Worm (Caenorhabditis elegans) whole organism, L2 larva: ENCODE measurements around the gene cyp-14A5.

Experiments
- lsy-2 ChIP-seq, 2 experiments: fragments of 150-350 bp in 1 of 2; sonication (generic microtip) in 1 of 2; optimal IDR thresholded peaks; 2 replicates each; lab custom pipeline; 2014 to 2017; ENCODE audit warnings: missing biosample characterization in 2 of 2, missing genetic modification characterization in 2 of 2
- nhr-11 ChIP-seq: fragments of 150-350 bp; optimal IDR thresholded peaks from 2 replicates; lab custom pipeline; 2014; ENCODE audit warnings: missing biosample characterization, missing genetic modification characterization
- nhr-12 ChIP-seq: fragments of 150-350 bp; optimal IDR thresholded peaks from 2 replicates; lab custom pipeline; 2014; ENCODE audit warnings: missing biosample characterization, missing genetic modification characterization
- unc-62 ChIP-seq: fragments of 150-350 bp; optimal IDR thresholded peaks from 2 replicates; lab custom pipeline; 2014; ENCODE audit warnings: missing biosample characterization, missing genetic modification reagents, missing genetic modification characterization
- ztf-11 ChIP-seq: sonication (generic microtip); optimal IDR thresholded peaks from 2 replicates; lab custom pipeline; 2017; ENCODE audit warnings: missing biosample characterization, missing genetic modification characterization

ce11 chrV:5408223-5408622 is 14.9 kb downstream of the cyp-14A5 start, which contains the start of gene C25A6.1:
- TF ChIP-seq unc-62 (GFP tag; lab: Kevin White, UChicago) (no peak), nhr-11 (no peak), nhr-12 (tag; lab: Kevin White, UChicago) (no peak), ztf-11 (tag; lab: Kevin White, UChicago) (no peak), lsy-2 (tag; optimal IDR thresholded peaks at IDR 0.05; lab: Kevin White, UChicago) (no peak)
